Worm (Caenorhabditis elegans) whole organism, early embryonic: ENCODE results near the gene mrps-5.

ENCODE experiments used
- B0310.2 ChIP-seq: sonication (generic microtip); optimal IDR thresholded peaks from 2 replicates; lab custom pipeline; 2016; ENCODE audit warnings: mild to moderate bottlenecking, missing genetic modification characterization, missing compliant biosample characterization
- F13C5.2 ChIP-seq: sonication (generic microtip); optimal IDR thresholded peaks from 2 replicates; lab custom pipeline; 2017; ENCODE audit warnings: mild to moderate bottlenecking, missing genetic modification characterization, inconsistent platforms, missing compliant biosample characterization
- aly-1 ChIP-seq: sonication (generic microtip); optimal IDR thresholded peaks from 2 replicates; lab custom pipeline; 2016; ENCODE audit warnings: missing genetic modification characterization, missing compliant biosample characterization
- ama-1 ChIP-seq: fragments of 150-350 bp; optimal IDR thresholded peaks from 2 replicates; lab custom pipeline; 2014
- ceh-13 ChIP-seq: fragments of 200-800 bp; sonication (Bioruptor generic); optimal IDR thresholded peaks from 2 replicates; lab custom pipeline; 2018; ENCODE audit warnings: mild to moderate bottlenecking, missing genetic modification characterization, missing compliant biosample characterization
- ceh-36 ChIP-seq: sonication (generic microtip); optimal IDR thresholded peaks from 2 replicates; lab custom pipeline; 2016; ENCODE audit warnings: missing genetic modification characterization, inconsistent platforms, missing compliant biosample characterization
- ets-7 ChIP-seq: sonication (generic microtip); optimal IDR thresholded peaks from 2 replicates; lab custom pipeline; 2016; ENCODE audit warnings: missing genotype, missing genetic modification characterization, missing compliant biosample characterization
- flt-1 ChIP-seq: fragments of 200-800 bp; sonication (Bioruptor generic); IDR thresholded peaks from 2 replicates; pipeline ENCODE4 v1.3.6; 2022; ENCODE audit warnings: missing genetic modification characterization, missing compliant biosample characterization
- hmbx-1 ChIP-seq: sonication (generic microtip); optimal IDR thresholded peaks from 2 replicates; lab custom pipeline; 2016; ENCODE audit warnings: mild to moderate bottlenecking, missing genetic modification characterization, missing compliant biosample characterization
- hmg-4 ChIP-seq: fragments of 200-800 bp; sonication (Bioruptor generic); optimal IDR thresholded peaks from 2 replicates; lab custom pipeline; 2018; ENCODE audit warnings: mild to moderate bottlenecking, missing genetic modification characterization, missing compliant biosample characterization
- hnd-1 ChIP-seq: sonication (generic microtip); optimal IDR thresholded peaks from 2 replicates; lab custom pipeline; 2016; ENCODE audit warnings: missing genetic modification characterization, missing compliant biosample characterization
- pes-1 ChIP-seq: fragments of 200-800 bp; sonication (Bioruptor generic); IDR thresholded peaks from 2 replicates; pipeline ENCODE4 v1.3.6; 2022; ENCODE audit warnings: missing genetic modification reagents, missing genetic modification characterization, missing compliant biosample characterization
- scrt-1 ChIP-seq: fragments of 200-800 bp; sonication (Bioruptor generic); IDR thresholded peaks from 2 replicates; pipeline ENCODE4 v1.3.6; 2022; ENCODE audit warnings: missing genetic modification characterization, missing compliant biosample characterization
- sea-1 ChIP-seq: fragments of 200-800 bp; sonication (Bioruptor generic); conservative IDR thresholded peaks from 2 replicates; pipeline ENCODE4 v1.3.6; 2022; ENCODE audit warnings: missing genetic modification characterization, missing compliant biosample characterization
- tbx-11 ChIP-seq: fragments of 200-800 bp; sonication (Bioruptor generic); IDR thresholded peaks from 2 replicates; pipeline ENCODE4 v1.3.6; 2022; ENCODE audit warnings: missing genetic modification characterization, missing compliant biosample characterization
- tbx-37 ChIP-seq: fragments of 200-800 bp; sonication (Bioruptor generic); conservative IDR thresholded peaks from 2 replicates; pipeline ENCODE4 v1.3.6; 2022; ENCODE audit warnings: missing genetic modification reagents, missing genetic modification characterization, missing compliant biosample characterization
- tra-4 ChIP-seq: sonication (generic microtip); optimal IDR thresholded peaks from 2 replicates; lab custom pipeline; 2017; ENCODE audit warnings: missing genetic modification characterization, missing compliant biosample characterization

The mrps-5 gene

DNA sequence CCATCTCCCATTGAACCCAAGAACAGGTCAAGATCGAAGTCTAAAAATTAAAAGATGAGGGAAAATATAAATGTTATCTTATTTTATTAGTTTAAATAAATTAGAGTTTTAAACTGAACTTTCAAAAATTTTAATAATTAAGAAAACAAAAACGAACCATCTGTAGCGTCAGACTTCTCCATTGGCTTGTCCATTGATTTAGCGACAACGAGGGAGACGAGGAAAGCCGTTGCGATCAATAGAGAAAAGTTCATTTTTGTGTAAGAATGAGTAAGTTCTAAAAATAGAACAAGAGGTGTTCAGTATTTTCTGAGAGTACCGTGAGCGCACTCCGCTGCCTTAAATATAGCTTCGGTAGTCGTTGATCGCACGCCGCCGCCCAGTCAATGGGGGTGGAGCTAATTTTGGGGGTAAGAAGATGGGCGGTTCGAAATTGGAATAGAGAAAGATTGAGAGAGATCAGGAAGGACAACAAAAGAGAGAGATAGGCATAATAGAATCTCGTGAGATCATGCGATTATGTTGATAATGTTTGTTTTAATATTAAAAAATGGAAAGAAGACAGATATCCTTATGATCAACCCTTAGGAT is 13.2 kb upstream of the mrps-5 start, which contains the start of gene F45D3.3:
TSS of gene F45D3.3 (minus strand) at position 350 of the 591 bp plus-strand sequence.
- TF ChIP-seq pes-1 (GFP tag; lab: Robert Waterston, UW) (no peak), tbx-11 (GFP tag; lab: Robert Waterston, UW) (no peak), B0310.2 (no peak), flt-1 (GFP tag; lab: Robert Waterston, UW) (no peak), ets-7 (tag; lab: Kevin White, UChicago) (no peak), ceh-13 (GFP tag; lab: Kevin White, UChicago) (no peak), tbx-37 (no peak), scrt-1 (GFP tag; lab: Robert Waterston, UW) (no peak), aly-1 (tag; lab: Kevin White, UChicago) (no peak), sea-1 (GFP tag; lab: Robert Waterston, UW) (no peak), ceh-36 (no peak), hmbx-1 (tag; lab: Kevin White, UChicago) (no peak), F13C5.2 (no peak)

DNA sequence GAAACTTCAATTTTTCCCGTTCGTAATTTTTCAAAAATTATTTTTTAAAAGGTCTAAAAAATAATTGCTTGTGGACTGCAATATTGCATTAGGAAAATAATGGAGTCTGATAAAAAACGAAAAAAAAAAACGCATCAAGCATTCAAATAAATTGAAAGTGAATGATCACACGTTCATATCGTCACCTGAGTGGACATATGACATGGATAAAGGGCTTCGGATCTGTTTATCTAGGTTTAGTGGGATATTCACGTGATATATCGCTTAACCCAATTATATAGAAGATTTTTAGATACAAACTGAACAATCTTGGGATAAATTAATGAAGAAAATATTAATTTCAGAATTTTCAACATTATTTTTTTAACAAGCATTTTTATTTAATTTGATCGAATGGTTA is 12.5 kb upstream of the mrps-5 start:
- TF ChIP-seq ets-7 (tag; lab: Kevin White, UChicago) (no peak), B0310.2 (no peak), scrt-1 (GFP tag; lab: Robert Waterston, UW) (no peak), sea-1 (GFP tag; lab: Robert Waterston, UW) (no peak), aly-1 (tag; lab: Kevin White, UChicago) (no peak), hnd-1 (tag; lab: Kevin White, UChicago) (no peak), tra-4 (no peak)

DNA sequence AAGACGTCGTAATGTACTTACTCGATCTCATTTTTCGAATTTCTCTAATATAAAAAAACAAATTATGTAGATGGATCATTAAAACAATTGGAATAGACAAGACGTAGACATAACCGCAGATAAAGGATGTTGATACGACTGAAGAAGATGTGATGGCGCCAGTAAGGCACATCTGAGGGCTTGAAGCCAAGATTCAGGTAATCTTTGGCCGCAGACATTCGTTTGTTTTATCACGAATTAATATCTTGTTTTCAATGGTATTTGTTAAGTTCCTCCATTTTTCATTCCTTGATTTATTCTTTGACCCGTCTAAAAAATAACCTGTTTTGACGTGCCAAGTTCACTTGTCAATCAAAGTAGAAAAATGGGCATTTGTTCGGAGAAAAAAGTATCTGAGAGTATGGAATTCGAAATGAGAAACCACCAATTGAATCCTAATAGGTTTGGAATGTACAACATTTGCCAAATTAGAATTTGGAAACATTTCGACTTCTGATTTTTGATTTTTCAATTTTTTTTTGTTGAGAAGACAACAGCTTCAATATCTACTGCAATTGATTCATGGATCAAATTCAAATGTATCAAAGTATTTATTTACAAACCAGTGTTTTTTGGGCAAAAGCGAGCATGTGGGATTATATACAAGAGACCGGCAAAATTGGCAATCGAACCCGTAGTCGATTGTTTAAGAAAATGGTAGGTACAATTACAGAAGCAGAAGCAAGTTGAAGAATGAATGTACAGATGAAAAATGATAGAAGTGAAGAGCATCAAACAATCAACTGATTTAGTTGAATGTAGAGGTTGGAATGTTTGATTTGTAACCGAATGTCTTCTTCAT is 11.4 kb upstream of the mrps-5 start:
- TF ChIP-seq hnd-1 (tag; lab: Kevin White, UChicago) = no peak

DNA sequence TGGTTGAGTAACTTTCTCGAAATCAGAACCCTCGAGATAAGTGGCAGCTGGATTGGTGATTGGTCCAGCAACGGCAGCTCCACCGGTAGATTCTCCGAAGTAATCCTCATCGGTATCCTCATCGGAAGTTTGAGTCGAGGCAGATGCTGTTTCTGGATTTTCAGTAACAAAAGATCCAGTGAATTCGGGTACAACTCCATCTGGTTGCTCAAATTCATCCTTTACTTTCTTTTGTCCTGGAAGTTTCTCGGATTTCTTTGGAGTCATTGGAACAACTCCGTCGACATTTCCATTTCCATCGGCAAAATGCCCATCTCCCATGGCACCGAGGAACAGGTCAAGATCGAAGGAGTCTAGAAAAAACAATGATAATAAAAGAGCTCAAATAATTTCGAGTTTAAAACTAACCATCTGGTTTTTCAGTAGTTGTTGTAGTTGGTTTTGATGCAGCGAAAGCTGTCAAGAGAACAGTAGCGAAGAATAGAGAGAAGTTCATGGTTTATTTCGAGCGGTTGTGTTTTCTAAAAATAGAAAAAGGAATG is 10.5 kb upstream of the mrps-5 start, which contains the start of gene F45D3.4:
TSS of gene F45D3.4 (minus strand) at position 521 of the 542 bp plus-strand sequence.
- no peak for TF ChIP-seq ceh-13 (GFP tag; lab: Kevin White, UChicago)
- no peak for TF ChIP-seq ceh-36
- TF ChIP-seq tbx-37 = no peak
- TF ChIP-seq scrt-1 (GFP tag; lab: Robert Waterston, UW) = no peak

DNA sequence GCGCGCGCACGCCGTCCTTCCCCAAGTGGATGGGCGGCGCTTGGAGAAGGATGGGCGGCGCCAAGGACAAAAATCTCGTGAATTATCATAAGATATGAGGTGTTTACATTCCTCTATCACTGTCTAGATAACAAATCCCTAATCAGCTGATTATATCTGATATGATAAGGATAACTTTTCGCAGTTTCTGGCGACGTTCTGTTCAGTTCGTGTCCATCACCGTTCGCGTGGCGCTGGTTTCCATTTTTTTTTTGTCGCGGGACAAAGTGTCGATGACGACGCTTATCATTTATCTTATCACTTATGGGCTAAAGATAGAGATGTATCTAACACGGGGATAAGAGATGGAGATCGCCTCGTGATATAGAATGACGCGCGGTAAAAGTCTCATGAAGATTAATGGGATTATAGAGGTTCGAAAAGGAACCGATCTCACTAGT is 10.0 kb upstream of the mrps-5 start:
- no peak for TF ChIP-seq ama-1 (lab: Kevin White, UChicago)
- TF ChIP-seq sea-1 (GFP tag; lab: Robert Waterston, UW) = no peak
- TF ChIP-seq hnd-1 (tag; lab: Kevin White, UChicago) = no peak
- no peak for TF ChIP-seq F13C5.2

DNA sequence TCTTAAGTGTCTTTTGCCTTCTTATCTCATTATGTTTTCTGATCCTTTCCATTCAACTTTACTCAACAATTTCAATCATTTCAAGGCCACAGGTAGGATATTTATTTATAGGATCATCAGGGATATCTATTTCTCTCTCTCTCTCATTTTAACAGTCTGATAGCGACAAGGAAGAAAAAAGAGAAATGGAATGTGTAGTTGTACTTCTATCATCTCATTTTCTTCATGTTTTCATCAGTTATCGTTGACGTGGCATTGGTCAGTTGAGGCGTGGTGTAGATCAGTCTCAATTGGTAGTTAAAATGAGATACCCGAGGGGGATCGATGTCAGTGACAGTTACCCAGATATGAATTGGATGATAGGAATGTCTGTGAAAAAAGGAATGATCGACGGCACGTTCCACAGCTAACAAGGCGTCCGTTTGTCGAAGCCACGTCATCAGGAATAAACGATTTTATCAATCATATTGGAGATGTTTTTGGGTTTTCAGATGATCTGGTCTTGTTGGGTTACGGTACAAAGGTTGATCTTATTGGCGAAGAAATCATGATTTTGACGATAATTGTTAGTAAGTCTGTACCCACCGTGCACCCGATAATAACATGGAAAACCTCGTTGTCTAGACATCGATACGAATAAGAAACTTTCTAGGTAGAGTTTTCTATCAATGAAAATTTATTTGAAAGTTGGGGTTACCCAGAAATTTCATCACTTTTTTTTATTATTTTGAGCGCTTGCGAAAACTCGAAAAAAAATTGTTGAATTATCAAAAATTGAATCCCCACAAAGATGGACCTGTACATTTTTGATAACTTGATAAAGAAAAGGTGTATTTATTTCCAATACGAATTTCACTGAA is 8.9 kb upstream of the mrps-5 start:
- TF ChIP-seq ceh-13 (GFP tag; lab: Kevin White, UChicago) (no peak), ceh-36 (no peak), hmg-4 (GFP tag; lab: Kevin White, UChicago) (no peak), tra-4 (no peak), hnd-1 (tag; lab: Kevin White, UChicago) (no peak), ets-7 (tag; lab: Kevin White, UChicago) (no peak), hmbx-1 (tag; lab: Kevin White, UChicago) (no peak)

DNA sequence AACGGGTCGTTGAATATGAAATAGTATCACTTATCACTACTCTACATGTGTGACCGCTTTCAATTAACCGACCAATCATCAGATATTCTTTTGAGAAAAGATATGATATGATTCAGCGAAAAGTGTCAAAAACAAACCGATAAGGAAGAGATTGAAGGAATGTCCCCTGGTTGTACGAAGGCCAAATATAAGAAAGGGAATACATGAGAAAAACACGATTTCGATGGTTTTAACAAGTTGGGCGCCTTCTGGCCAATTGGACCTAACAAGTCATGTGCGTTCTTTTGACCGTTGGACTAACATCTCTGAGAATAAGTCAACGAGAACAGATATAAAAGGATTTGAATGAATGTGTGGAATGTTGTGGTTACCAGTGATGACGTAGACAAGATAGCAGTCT is 7.4 kb upstream of the mrps-5 start:
- TF ChIP-seq aly-1 (tag; lab: Kevin White, UChicago) (no peak), flt-1 (GFP tag; lab: Robert Waterston, UW) (no peak), ets-7 (tag; lab: Kevin White, UChicago) (no peak), sea-1 (GFP tag; lab: Robert Waterston, UW) (no peak), scrt-1 (GFP tag; lab: Robert Waterston, UW) (no peak), B0310.2 (no peak), tbx-11 (GFP tag; lab: Robert Waterston, UW) (no peak), ama-1 (lab: Kevin White, UChicago) (no peak), hmbx-1 (tag; lab: Kevin White, UChicago) (no peak), tra-4 (no peak), F13C5.2 (no peak), ceh-36 (no peak), tbx-37 (no peak)

DNA sequence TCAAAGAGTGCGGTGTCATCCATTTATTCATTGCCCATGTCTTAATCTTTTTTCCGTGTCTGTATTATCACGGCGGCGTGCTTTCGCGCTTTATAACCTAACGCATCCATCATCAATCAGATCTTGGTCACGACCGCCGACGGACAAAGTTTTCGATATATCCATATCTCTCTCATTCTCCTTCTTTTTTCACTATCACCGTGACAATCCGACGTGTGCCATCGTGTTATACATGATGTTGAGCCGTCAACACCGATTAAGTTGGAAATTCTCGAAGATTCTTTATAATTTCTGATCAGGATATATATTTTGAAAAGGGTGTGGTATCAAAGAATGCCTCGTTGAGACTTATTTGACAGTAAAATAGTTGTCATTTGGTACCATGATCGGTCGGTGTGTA is 6.4 kb upstream of the mrps-5 start:
- TF ChIP-seq F13C5.2 (no peak), B0310.2 (no peak), tbx-37 (no peak), ets-7 (tag; lab: Kevin White, UChicago) (no peak), scrt-1 (GFP tag; lab: Robert Waterston, UW) (no peak), aly-1 (tag; lab: Kevin White, UChicago) (no peak), tbx-11 (GFP tag; lab: Robert Waterston, UW) (no peak), pes-1 (GFP tag; lab: Robert Waterston, UW) (no peak), flt-1 (GFP tag; lab: Robert Waterston, UW) (no peak), ceh-36 (no peak), sea-1 (GFP tag; lab: Robert Waterston, UW) (no peak), ama-1 (lab: Kevin White, UChicago) (no peak), hnd-1 (tag; lab: Kevin White, UChicago) (no peak), hmg-4 (GFP tag; lab: Kevin White, UChicago) (no peak), ceh-13 (GFP tag; lab: Kevin White, UChicago) (no peak), hmbx-1 (tag; lab: Kevin White, UChicago) (no peak), tra-4 (no peak)
